Worm (Caenorhabditis elegans) whole organism, L2 larva: ENCODE measurements around the gene C50B8.6.
A peak's percentile ranks its signal among the peaks of the same experiment; 100 is the strongest.

ENCODE experiments used
- C34F6.9 ChIP-seq: fragments of 150-350 bp; optimal IDR thresholded peaks from 2 replicates; lab custom pipeline; 2014; ENCODE audit warnings: missing biosample characterization, missing genetic modification characterization
- R02D3.7 ChIP-seq: fragments of 150-350 bp; optimal IDR thresholded peaks from 2 replicates; lab custom pipeline; 2014; ENCODE audit warnings: missing biosample characterization, missing genetic modification characterization
- ceh-16 ChIP-seq: fragments of 150-350 bp; optimal IDR thresholded peaks from 2 replicates; lab custom pipeline; 2014; ENCODE audit warnings: missing biosample characterization, missing genetic modification characterization
- ceh-82 ChIP-seq: fragments of 150-350 bp; optimal IDR thresholded peaks from 2 replicates; lab custom pipeline; 2014; ENCODE audit warnings: missing biosample characterization, missing genetic modification characterization
- crh-2 ChIP-seq: sonication (generic microtip); optimal IDR thresholded peaks from 2 replicates; lab custom pipeline; 2017; ENCODE audit warnings: missing biosample characterization, missing genetic modification characterization
- lin-11 ChIP-seq: fragments of 150-350 bp; sonication (generic microtip); optimal IDR thresholded peaks from 2 replicates; lab custom pipeline; 2014; ENCODE audit warnings: missing biosample characterization, missing genetic modification characterization, inconsistent platforms, mixed read lengths
- lin-39 ChIP-seq: fragments of 150-350 bp; optimal IDR thresholded peaks from 2 replicates; lab custom pipeline; 2014; ENCODE audit warnings: missing biosample characterization, missing genetic modification reagents, missing genetic modification characterization
- mbf-1 ChIP-seq: sonication (generic microtip); optimal IDR thresholded peaks from 2 replicates; lab custom pipeline; 2017; ENCODE audit warnings: missing biosample characterization, missing genetic modification characterization
- mdl-1 ChIP-seq, 2 experiments: fragments of 150-350 bp in 1 of 2; sonication (generic microtip) in 1 of 2; optimal IDR thresholded peaks; 2 replicates each; lab custom pipeline; 2017; ENCODE audit warnings: missing biosample characterization in 2 of 2, missing genetic modification characterization in 2 of 2
- nhr-11 ChIP-seq: fragments of 150-350 bp; optimal IDR thresholded peaks from 2 replicates; lab custom pipeline; 2014; ENCODE audit warnings: missing biosample characterization, missing genetic modification characterization
- nhr-129 ChIP-seq: fragments of 150-350 bp; optimal IDR thresholded peaks from 2 replicates; lab custom pipeline; 2014; ENCODE audit warnings: missing biosample characterization, missing genetic modification characterization
- nhr-21 ChIP-seq: fragments of 150-350 bp; optimal IDR thresholded peaks from 2 replicates; lab custom pipeline; 2014; ENCODE audit warnings: missing biosample characterization, missing genetic modification characterization
- sem-4 ChIP-seq: fragments of 150-350 bp; optimal IDR thresholded peaks from 2 replicates; lab custom pipeline; 2014; ENCODE audit warnings: missing biosample characterization, missing genetic modification reagents, missing genetic modification characterization
- unc-55 ChIP-seq: fragments of 150-350 bp; sonication (generic microtip); optimal IDR thresholded peaks from 3 replicates; lab custom pipeline; 2014; ENCODE audit warnings: missing biosample characterization, missing genetic modification reagents, missing genetic modification characterization
- ztf-4 ChIP-seq: fragments of 150-350 bp; optimal IDR thresholded peaks from 2 replicates; lab custom pipeline; 2014; ENCODE audit warnings: missing biosample characterization, missing genetic modification characterization

The C50B8.6 gene

DNA sequence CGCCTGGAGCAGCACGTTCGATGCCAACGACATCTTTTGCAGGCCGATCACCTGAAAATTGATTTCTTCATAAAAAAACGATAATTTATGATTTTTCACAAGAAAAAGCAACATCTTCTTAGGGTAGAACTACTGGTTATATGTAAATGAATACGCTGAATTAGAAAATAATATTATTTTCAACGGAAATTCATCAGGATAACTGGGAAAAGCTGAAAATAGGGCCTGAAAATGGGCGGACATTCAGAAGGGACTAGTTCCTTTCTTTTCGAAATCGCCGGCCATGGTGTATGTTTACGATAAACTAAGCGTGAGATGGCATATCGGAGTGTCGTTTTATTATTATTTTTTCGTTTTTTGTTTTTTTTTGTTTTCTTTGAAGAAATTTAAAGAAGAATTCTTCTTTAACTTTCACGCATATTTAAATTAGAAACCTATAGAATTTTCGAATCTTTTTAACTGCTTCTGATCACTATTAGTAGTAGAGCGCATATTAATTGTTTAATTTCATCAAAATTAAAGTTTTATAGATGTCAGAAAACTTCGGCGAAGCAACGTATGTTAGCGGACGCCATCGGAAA, 46.8 kb downstream of the C50B8.6 start, which contains the start of the genes nduv-2 and F53F4.12:
TSS of gene nduv-2 (minus strand) at position 51 of the 581 bp plus-strand sequence.
TSS of gene F53F4.12 (plus strand) at position 531 of the 581 bp plus-strand sequence.
- TF ChIP-seq mdl-1 (tag; optimal IDR thresholded peaks at IDR 0.05; lab: Kevin White, UChicago), result no peak
- peak; percentile 10 for TF ChIP-seq lin-11 (tag; lab: Kevin White, UChicago)
- no peak for TF ChIP-seq lin-39 (tag; lab: Kevin White, UChicago)
- TF ChIP-seq ceh-82 (tag; lab: Kevin White, UChicago), result no peak
- no peak for TF ChIP-seq crh-2 (tag; lab: Kevin White, UChicago)
- TF ChIP-seq C34F6.9 (tag; lab: Kevin White, UChicago), result peak; percentile 42
- peak; percentile 23 for TF ChIP-seq R02D3.7 (tag; lab: Kevin White, UChicago)
- no peak for TF ChIP-seq ceh-16 (tag; lab: Kevin White, UChicago)
- TF ChIP-seq mbf-1, result no peak
- TF ChIP-seq unc-55, result peak; percentile 70
- TF ChIP-seq nhr-129 (tag; lab: Kevin White, UChicago), result peak; percentile 33
- TF ChIP-seq, all 48 proteins: peak for 5

DNA sequence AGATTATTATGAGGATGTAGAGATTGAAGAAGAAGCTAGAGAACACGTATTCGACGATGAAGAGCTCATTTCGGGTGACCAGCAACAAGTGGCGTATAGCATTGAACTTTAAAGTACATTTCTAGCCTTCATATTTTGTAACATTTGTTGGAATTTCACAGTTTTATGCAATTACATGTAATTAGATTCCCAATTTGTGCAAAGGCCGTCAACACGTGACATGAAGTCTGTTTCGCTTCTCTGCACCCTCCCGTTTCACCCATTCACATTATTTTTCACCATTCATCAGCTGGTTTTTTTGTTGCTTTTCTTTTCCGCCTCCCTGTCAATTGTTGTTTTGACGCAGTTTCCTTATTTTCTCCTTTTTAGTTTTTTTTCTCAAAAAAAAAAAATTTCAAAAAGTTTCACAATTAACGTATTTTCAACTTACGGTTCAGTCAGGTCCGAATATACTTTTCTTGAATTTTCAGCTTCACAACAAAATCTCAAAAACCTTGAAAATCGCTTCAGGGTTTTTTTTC, 48.4 kb downstream of the C50B8.6 start, which contains the start of gene sde-2:
TSS of gene sde-2 (plus strand) at position 471 of the 521 bp plus-strand sequence.
- TF ChIP-seq nhr-129 (tag; lab: Kevin White, UChicago) (peak; percentile 52), C34F6.9 (tag; lab: Kevin White, UChicago) (peak; percentile 72), ztf-4 (no peak), nhr-21 (tag; lab: Kevin White, UChicago) (no peak), nhr-11 (no peak), ceh-16 (tag; lab: Kevin White, UChicago) (no peak), unc-55 (peak; percentile 8), sem-4 (no peak)
